Worm (Caenorhabditis elegans) whole organism, L3 larva: Measurements from ENCODE around the gene hal-2.
A peak's percentile ranks its signal among the peaks of the same experiment; 100 is the strongest.
"Not testable (repeated sequence)": the region's sequence is repeated elsewhere in the genome, so short reads cannot be mapped to it uniquely, and the experiment has no call there.

Experiments
- aly-2 ChIP-seq: fragments of 150-350 bp; optimal IDR thresholded peaks from 2 replicates; lab custom pipeline; 2014; ENCODE audit warnings: missing biosample characterization, missing genetic modification characterization
- ceh-16 ChIP-seq: sonication (generic microtip); optimal IDR thresholded peaks from 2 replicates; lab custom pipeline; 2017; ENCODE audit warnings: missing biosample characterization, missing genetic modification characterization
- ceh-28 ChIP-seq: fragments of 150-350 bp; optimal IDR thresholded peaks from 2 replicates; lab custom pipeline; 2014; ENCODE audit warnings: missing biosample characterization, missing genetic modification reagents, missing genetic modification characterization
- ceh-82 ChIP-seq: fragments of 150-350 bp; optimal IDR thresholded peaks from 2 replicates; lab custom pipeline; 2014; ENCODE audit warnings: missing biosample characterization, missing genetic modification characterization
- egl-27 ChIP-seq: sonication (generic microtip); optimal IDR thresholded peaks from 4 replicates; lab custom pipeline; 2017; ENCODE audit warnings: missing biosample characterization, missing genetic modification reagents, missing genetic modification characterization
- egl-5 ChIP-seq: fragments of 150-350 bp; optimal IDR thresholded peaks from 2 replicates; lab custom pipeline; 2017; ENCODE audit warnings: missing biosample characterization, missing genetic modification reagents, missing genetic modification characterization, inconsistent platforms
- elt-2 ChIP-seq: sonication (generic microtip); optimal IDR thresholded peaks from 2 replicates; lab custom pipeline; 2016; ENCODE audit warnings: missing genetic modification reagents, mild to moderate bottlenecking, missing genetic modification characterization, missing compliant biosample characterization
- elt-3 ChIP-seq, 3 experiments: fragments of 150-350 bp in 1 of 3; sonication (generic microtip) in 2 of 3; optimal IDR thresholded peaks; 2 replicates in 2 of 3; 4 replicates in 1 of 3; lab custom pipeline; 2014 to 2017; ENCODE audit warnings: missing biosample characterization in 3 of 3, missing genetic modification characterization in 3 of 3
- jun-1 ChIP-seq: fragments of 150-350 bp; optimal IDR thresholded peaks from 2 replicates; lab custom pipeline; 2014; ENCODE audit warnings: missing biosample characterization, missing genetic modification reagents, missing genetic modification characterization
- lin-15B ChIP-seq: fragments of 150-350 bp; optimal IDR thresholded peaks from 2 replicates; lab custom pipeline; 2014; ENCODE audit warnings: missing biosample characterization, missing genetic modification characterization
- lsy-12 ChIP-seq: sonication (generic microtip); optimal IDR thresholded peaks from 2 replicates; lab custom pipeline; 2016; ENCODE audit warnings: mild to moderate bottlenecking, missing genetic modification characterization, missing compliant biosample characterization
- mml-1 ChIP-seq: fragments of 150-350 bp; sonication (generic microtip); optimal IDR thresholded peaks from 3 replicates; lab custom pipeline; 2014; ENCODE audit warnings: missing biosample characterization, missing genetic modification characterization
- nhr-28 ChIP-seq: fragments of 150-350 bp; optimal IDR thresholded peaks from 2 replicates; lab custom pipeline; 2014; ENCODE audit warnings: missing biosample characterization, missing genetic modification characterization
- nhr-76 ChIP-seq: fragments of 150-350 bp; sonication (generic microtip); optimal IDR thresholded peaks from 5 replicates; lab custom pipeline; 2014; ENCODE audit warnings: missing biosample characterization, missing genetic modification characterization
- nhr-77 ChIP-seq: fragments of 150-350 bp; optimal IDR thresholded peaks from 2 replicates; lab custom pipeline; 2014; ENCODE audit warnings: missing biosample characterization, missing genetic modification characterization
- pqm-1 ChIP-seq: fragments of 150-350 bp; optimal IDR thresholded peaks from 2 replicates; lab custom pipeline; 2017; ENCODE audit warnings: missing biosample characterization, missing genetic modification characterization, inconsistent platforms
- sea-2 ChIP-seq: fragments of 150-350 bp; sonication (generic microtip); optimal IDR thresholded peaks from 4 replicates; lab custom pipeline; 2014; ENCODE audit warnings: missing biosample characterization, missing genetic modification reagents, missing genetic modification characterization
- tbx-2 ChIP-seq: sonication (generic microtip); optimal IDR thresholded peaks from 2 replicates; lab custom pipeline; 2016; ENCODE audit warnings: mild to moderate bottlenecking, missing genetic modification characterization, missing compliant biosample characterization
- unc-62 ChIP-seq: fragments of 150-350 bp; sonication (generic microtip); optimal IDR thresholded peaks from 4 replicates; lab custom pipeline; 2014; ENCODE audit warnings: missing biosample characterization, missing genetic modification reagents, missing genetic modification characterization

hal-2 gene

DNA sequence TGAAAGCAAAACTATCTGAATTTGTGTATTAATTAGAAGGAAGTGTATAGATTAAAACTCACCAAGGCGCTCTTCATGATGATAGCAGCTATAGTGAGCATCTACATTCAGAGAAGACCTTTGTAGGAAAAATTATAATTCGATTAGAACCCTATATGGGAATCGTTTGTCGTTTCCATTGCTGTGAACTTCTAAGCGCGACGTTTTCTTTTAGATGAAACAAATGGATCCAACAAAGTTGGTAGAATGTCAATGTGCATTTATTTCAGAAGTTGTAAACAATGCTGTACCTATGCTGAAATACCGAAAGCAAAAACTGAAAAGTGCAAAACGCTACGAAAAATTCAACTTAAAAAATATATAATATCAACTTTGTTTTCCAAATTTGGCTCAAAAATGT lies 32.7 kb downstream of the hal-2 start, which contains the start of gene T16G12.10:
Gene T16G12.10, minus strand, starts transcription at position 101 of the 400 bp plus-strand sequence.
- TF ChIP-seq ceh-28 (tag; lab: Kevin White, UChicago), result no peak
- no peak for TF ChIP-seq egl-5 (tag; lab: Kevin White, UChicago)
- no peak for TF ChIP-seq mml-1 (tag; lab: Kevin White, UChicago)
- no peak for TF ChIP-seq aly-2 (tag; lab: Kevin White, UChicago)
- no peak for TF ChIP-seq ceh-82
- no peak for TF ChIP-seq nhr-77 (tag; lab: Kevin White, UChicago)
- TF ChIP-seq unc-62 (GFP tag; lab: Kevin White, UChicago), result no peak
- TF ChIP-seq elt-3 (tag; optimal IDR thresholded peaks at IDR 0.05; lab: Kevin White, UChicago), result no peak
- no peak for TF ChIP-seq lsy-12 (tag; lab: Kevin White, UChicago)
- no peak for TF ChIP-seq nhr-76 (tag; lab: Kevin White, UChicago)
- no peak for TF ChIP-seq pqm-1

- TF ChIP-seq lsy-12 (tag; lab: Kevin White, UChicago); sea-2 (GFP tag; lab: Kevin White, UChicago); jun-1 (tag; lab: Kevin White, UChicago): not testable (repeated sequence)
Measured at ce11 chrIII:10053312-10053711, 35.4 kb downstream of the hal-2 start, which contains the start of gene T16G12.12. T16G12.12 (plus strand) TSS chrIII:10053612.

- not testable (repeated sequence) for TF ChIP-seq pqm-1; lin-15B (tag; lab: Kevin White, UChicago); tbx-2 (tag; lab: Kevin White, UChicago)
Measured at ce11 chrIII:10050321-10050720, 38.4 kb downstream of the hal-2 start, which contains the start of gene T16G12.3. T16G12.3 (plus strand) TSS chrIII:10050621.

ce11 chrIII:10049682-10050081 lies 39.0 kb downstream of the hal-2 start, which contains the start of gene T16G12.1:
T16G12.1 (minus strand) TSS chrIII:10049857.
- TF ChIP-seq egl-27 (tag; lab: Kevin White, UChicago) (no peak), elt-2 (tag; lab: Kevin White, UChicago) (peak; percentile 82), sea-2 (GFP tag; lab: Kevin White, UChicago) (no peak), pqm-1 (peak; percentile 60), egl-5 (tag; lab: Kevin White, UChicago) (no peak), nhr-77 (tag; lab: Kevin White, UChicago) (no peak), unc-62 (GFP tag; lab: Kevin White, UChicago) (no peak), nhr-76 (tag; lab: Kevin White, UChicago) (no peak), aly-2 (tag; lab: Kevin White, UChicago) (no peak)

ce11 chrIII:10040013-10040412 lies 48.7 kb downstream of the hal-2 start, which contains the start of gene T16G12.7:
T16G12.7 (minus strand) TSS chrIII:10040113.
- TF ChIP-seq ceh-16 (no peak), nhr-28 (tag; lab: Kevin White, UChicago) (no peak)
- TF ChIP-seq, all 47 proteins: peak for 0
